Worm (Caenorhabditis elegans) whole organism, L1 larva: ENCODE results near the gene T15H9.5.

ENCODE experiments used
- C16A3.4 ChIP-seq: fragments of 150-350 bp; optimal IDR thresholded peaks from 2 replicates; lab custom pipeline; 2014; ENCODE audit warnings: missing biosample characterization, missing genetic modification characterization
- C34B4.2 ChIP-seq: sonication (generic microtip); optimal IDR thresholded peaks from 2 replicates; lab custom pipeline; 2017; ENCODE audit warnings: mild to moderate bottlenecking, missing genetic modification characterization, missing compliant biosample characterization
- alr-1 ChIP-seq: fragments of 200-800 bp; sonication (Bioruptor generic); optimal IDR thresholded peaks from 2 replicates; lab custom pipeline; 2018; ENCODE audit warnings: borderline replicate concordance, mild to moderate bottlenecking, missing genetic modification characterization, missing compliant biosample characterization
- aly-2 ChIP-seq: fragments of 150-350 bp; optimal IDR thresholded peaks from 2 replicates; lab custom pipeline; 2014; ENCODE audit warnings: missing biosample characterization, missing genetic modification characterization
- ceh-88 ChIP-seq: fragments of 200-800 bp; sonication (Bioruptor generic); IDR thresholded peaks from 2 replicates; pipeline ENCODE4 v1.3.6; 2022; ENCODE audit warnings: missing genetic modification characterization, missing compliant biosample characterization
- ceh-90 ChIP-seq: sonication (generic microtip); optimal IDR thresholded peaks from 2 replicates; lab custom pipeline; 2016; ENCODE audit warnings: missing genetic modification characterization, missing compliant biosample characterization
- ces-1 ChIP-seq: fragments of 150-350 bp; optimal IDR thresholded peaks from 2 replicates; lab custom pipeline; 2014; ENCODE audit warnings: missing biosample characterization, missing genetic modification reagents, missing genetic modification characterization
- dpl-1 ChIP-seq, 3 experiments: fragments of 150-350 bp in 2 of 3; sonication (generic microtip) in 1 of 3; optimal IDR thresholded peaks; 2 replicates each; lab custom pipeline; 2014 to 2017; ENCODE audit warnings: missing biosample characterization in 3 of 3, missing genetic modification characterization in 3 of 3, missing genetic modification reagents in 3 of 3
- efl-1 ChIP-seq, 4 experiments: fragments of 150-350 bp; optimal IDR thresholded peaks in 3 of 4; peaks in 1 of 4; 1 replicate in 1 of 4; 2 replicates in 3 of 4; lab custom pipeline; 2014; ENCODE audit warnings: missing biosample characterization in 2 of 4, missing genetic modification characterization in 2 of 4, missing genetic modification reagents in 2 of 4
- egl-13 ChIP-seq: sonication (generic microtip); optimal IDR thresholded peaks from 2 replicates; lab custom pipeline; 2016; ENCODE audit warnings: missing genotype, missing genetic modification reagents, missing genetic modification characterization, missing compliant biosample characterization
- egl-27 ChIP-seq, 2 experiments: fragments of 150-350 bp in 1 of 2; sonication (generic microtip); optimal IDR thresholded peaks; 3 replicates each; lab custom pipeline; 2017 to 2018; ENCODE audit warnings: missing biosample characterization in 2 of 2, missing genetic modification characterization in 2 of 2, missing genetic modification reagents in 2 of 2
- elt-2 ChIP-seq: sonication (generic microtip); optimal IDR thresholded peaks from 2 replicates; lab custom pipeline; 2016; ENCODE audit warnings: missing genetic modification characterization, mild to moderate bottlenecking, inconsistent platforms, missing compliant biosample characterization, missing genetic modification reagents
- elt-3 ChIP-seq, 6 experiments: fragments of 150-350 bp in 1 of 6; sonication (generic microtip); optimal IDR thresholded peaks; 2 replicates each; lab custom pipeline; 2017 to 2018; ENCODE audit warnings: missing biosample characterization in 6 of 6, missing genetic modification characterization in 6 of 6, inconsistent platforms in 1 of 6
- fkh-10 ChIP-seq: sonication (generic microtip); optimal IDR thresholded peaks from 2 replicates; lab custom pipeline; 2017; ENCODE audit warnings: missing biosample characterization, missing genetic modification reagents, missing genetic modification characterization
- fkh-4 ChIP-seq: sonication (generic microtip); optimal IDR thresholded peaks from 2 replicates; lab custom pipeline; 2016; ENCODE audit warnings: missing compliant biosample characterization, missing genetic modification characterization, borderline replicate concordance
- fos-1 ChIP-seq: fragments of 150-350 bp; optimal IDR thresholded peaks from 2 replicates; lab custom pipeline; 2014; ENCODE audit warnings: missing biosample characterization, missing genetic modification characterization
- hlh-17 ChIP-seq: fragments of 200-800 bp; sonication (Bioruptor generic); optimal IDR thresholded peaks from 2 replicates; lab custom pipeline; 2018; ENCODE audit warnings: missing genetic modification characterization, mild to moderate bottlenecking, missing compliant biosample characterization, moderate library complexity, borderline replicate concordance
- irx-1 ChIP-seq: sonication (generic microtip); optimal IDR thresholded peaks from 2 replicates; lab custom pipeline; 2016; ENCODE audit warnings: missing genetic modification characterization, missing compliant biosample characterization
- lin-13 ChIP-seq: fragments of 150-350 bp; optimal IDR thresholded peaks from 2 replicates; lab custom pipeline; 2014; ENCODE audit warnings: missing biosample characterization, missing genetic modification reagents, missing genetic modification characterization
- lin-35 ChIP-seq, 2 experiments: fragments of 150-350 bp; optimal IDR thresholded peaks; 2 replicates each; lab custom pipeline; 2014; ENCODE audit warnings: missing biosample characterization in 2 of 2, missing genetic modification characterization in 2 of 2, missing genetic modification reagents in 2 of 2
- lin-39 ChIP-seq: fragments of 150-350 bp; optimal IDR thresholded peaks from 2 replicates; lab custom pipeline; 2014; ENCODE audit warnings: missing biosample characterization, missing genetic modification reagents, missing genetic modification characterization
- lsy-2 ChIP-seq, 2 experiments: fragments of 150-350 bp; optimal IDR thresholded peaks; 2 replicates each; lab custom pipeline; 2014; ENCODE audit warnings: missing biosample characterization in 2 of 2, missing genetic modification characterization in 2 of 2
- mab-9 ChIP-seq: fragments of 200-800 bp; sonication (Bioruptor generic); IDR thresholded peaks from 2 replicates; pipeline ENCODE4 v1.3.6; 2022; ENCODE audit warnings: missing genetic modification reagents, missing genetic modification characterization, missing compliant biosample characterization
- mep-1 ChIP-seq: fragments of 150-350 bp; optimal IDR thresholded peaks from 2 replicates; lab custom pipeline; 2014; ENCODE audit warnings: missing biosample characterization, missing genetic modification characterization
- nhr-11 ChIP-seq: fragments of 150-350 bp; optimal IDR thresholded peaks from 2 replicates; lab custom pipeline; 2014; ENCODE audit warnings: missing biosample characterization, missing genetic modification characterization
- nhr-19 ChIP-seq: fragments of 200-800 bp; sonication (Bioruptor generic); conservative IDR thresholded peaks from 2 replicates; pipeline ENCODE4 v1.3.6; 2022; ENCODE audit warnings: missing genetic modification characterization, missing compliant biosample characterization
- nhr-20 ChIP-seq: sonication (generic microtip); optimal IDR thresholded peaks from 2 replicates; lab custom pipeline; 2016; ENCODE audit warnings: mild to moderate bottlenecking, missing genetic modification characterization, missing compliant biosample characterization
- nhr-47 ChIP-seq: sonication (generic microtip); optimal IDR thresholded peaks from 2 replicates; lab custom pipeline; 2016; ENCODE audit warnings: mild to moderate bottlenecking, missing genetic modification characterization, moderate library complexity, missing compliant biosample characterization
- nhr-71 ChIP-seq: sonication (generic microtip); optimal IDR thresholded peaks from 2 replicates; lab custom pipeline; 2016; ENCODE audit warnings: mild to moderate bottlenecking, missing genetic modification characterization, moderate library complexity, missing compliant biosample characterization
- nhr-76 ChIP-seq: sonication (generic microtip); optimal IDR thresholded peaks from 2 replicates; lab custom pipeline; 2017; ENCODE audit warnings: missing biosample characterization, missing genetic modification characterization
- nhr-84 ChIP-seq: sonication (generic microtip); optimal IDR thresholded peaks from 2 replicates; lab custom pipeline; 2017; ENCODE audit warnings: missing biosample characterization, missing genetic modification characterization
- nhr-85 ChIP-seq: sonication (generic microtip); peaks from one replicate; lab custom pipeline; 2016; ENCODE audit warnings: missing genetic modification characterization, inconsistent platforms, missing compliant biosample characterization
- nhr-90 ChIP-seq: sonication (generic microtip); optimal IDR thresholded peaks from 2 replicates; lab custom pipeline; 2016; ENCODE audit warnings: mild to moderate bottlenecking, missing genetic modification characterization, missing compliant biosample characterization; ENCODE audit not compliant: poor library complexity
- pax-3 ChIP-seq: fragments of 200-800 bp; sonication (Bioruptor generic); optimal IDR thresholded peaks from 2 replicates; lab custom pipeline; 2018; ENCODE audit warnings: mild to moderate bottlenecking, missing genetic modification characterization, moderate library complexity, missing compliant biosample characterization
- rnt-1 ChIP-seq: sonication (generic microtip); optimal IDR thresholded peaks from 2 replicates; lab custom pipeline; 2016; ENCODE audit warnings: mild to moderate bottlenecking, missing genetic modification characterization, moderate library complexity, missing compliant biosample characterization
- snpc-4 ChIP-seq: fragments of 150-350 bp; optimal IDR thresholded peaks from 2 replicates; lab custom pipeline; 2014; ENCODE audit warnings: missing biosample characterization, missing genetic modification characterization
- snu-23 ChIP-seq: sonication (generic microtip); optimal IDR thresholded peaks from 2 replicates; lab custom pipeline; 2016; ENCODE audit warnings: missing genetic modification characterization, missing compliant biosample characterization
- sox-4 ChIP-seq: sonication (generic microtip); optimal IDR thresholded peaks from 2 replicates; lab custom pipeline; 2016; ENCODE audit warnings: missing genetic modification characterization, missing compliant biosample characterization
- sup-37 ChIP-seq: fragments of 200-800 bp; sonication (Bioruptor generic); optimal IDR thresholded peaks from 2 replicates; lab custom pipeline; 2018; ENCODE audit warnings: mild to moderate bottlenecking, missing genetic modification characterization, missing compliant biosample characterization
- swsn-7 ChIP-seq: sonication (generic microtip); optimal IDR thresholded peaks from 2 replicates; lab custom pipeline; 2016; ENCODE audit warnings: missing genetic modification characterization, missing compliant biosample characterization
- tbx-2 ChIP-seq: sonication (generic microtip); optimal IDR thresholded peaks from 2 replicates; lab custom pipeline; 2016; ENCODE audit warnings: missing genetic modification characterization, missing compliant biosample characterization
- tlp-1 ChIP-seq: fragments of 150-350 bp; optimal IDR thresholded peaks from 2 replicates; lab custom pipeline; 2014; ENCODE audit warnings: missing biosample characterization, missing genetic modification characterization
- unc-130 ChIP-seq: fragments of 150-350 bp; optimal IDR thresholded peaks from 2 replicates; lab custom pipeline; 2017; ENCODE audit warnings: missing biosample characterization, missing genetic modification characterization, inconsistent platforms
- unc-62 ChIP-seq: fragments of 150-350 bp; optimal IDR thresholded peaks from 2 replicates; lab custom pipeline; 2014; ENCODE audit warnings: missing biosample characterization, missing genetic modification reagents, missing genetic modification characterization
- unc-98 ChIP-seq: fragments of 200-800 bp; sonication (Bioruptor generic); IDR thresholded peaks from 2 replicates; pipeline ENCODE4 v1.3.6; 2022; ENCODE audit warnings: missing genetic modification characterization, missing compliant biosample characterization
- xbp-1 ChIP-seq: sonication (generic microtip); optimal IDR thresholded peaks from 2 replicates; lab custom pipeline; 2016; ENCODE audit warnings: missing genetic modification characterization, missing compliant biosample characterization
- zag-1 ChIP-seq: fragments of 150-350 bp; optimal IDR thresholded peaks from 2 replicates; lab custom pipeline; 2014; ENCODE audit warnings: missing biosample characterization, missing genetic modification characterization
- ztf-4 ChIP-seq: fragments of 150-350 bp; optimal IDR thresholded peaks from 2 replicates; lab custom pipeline; 2014; ENCODE audit warnings: missing biosample characterization, missing genetic modification characterization

Gene T15H9.5

ce11 chrII:9601069-9601468 lies 10.2 kb downstream of the T15H9.5 start (continued):
- TF ChIP-seq sox-4 (no peak), dpl-1 (GFP tag; optimal IDR thresholded peaks at IDR 0.05; lab: Kevin White, UChicago) (peak; percentile 24 to 54 (median 39)), xbp-1 (tag; lab: Kevin White, UChicago) (peak; percentile 61), ceh-88 (GFP tag; lab: Robert Waterston, UW) (0 out of 2 replicates have a peak, but pooled peaks have one; percentile 20), lin-13 (GFP tag; lab: Kevin White, UChicago) (peak; percentile 65), C34B4.2 (no peak), hlh-17 (GFP tag; lab: Kevin White, UChicago) (no peak), nhr-85 (tag; lab: Kevin White, UChicago) (peak; percentile 98), nhr-90 (tag; lab: Kevin White, UChicago) (peak; percentile 87), tlp-1 (tag; lab: Kevin White, UChicago) (no peak), swsn-7 (tag; lab: Kevin White, UChicago) (peak; percentile 63), unc-130 (peak; percentile 94), elt-3 (tag; optimal IDR thresholded peaks at IDR 0.05; lab: Kevin White, UChicago) (peak in 3 of 6 experiments; percentile 38 to 96 (median 89)), lin-35 (GFP tag; optimal IDR thresholded peaks at IDR 0.05; lab: Kevin White, UChicago) (peak; percentile 33 to 73), alr-1 (no peak), unc-62 (GFP tag; lab: Kevin White, UChicago) (no peak), fos-1 (tag; lab: Kevin White, UChicago) (peak; percentile 22), nhr-84 (tag; lab: Kevin White, UChicago) (no peak), sup-37 (GFP tag; lab: Kevin White, UChicago) (peak; percentile 37), egl-27 (tag; optimal IDR thresholded peaks at IDR 0.05; lab: Kevin White, UChicago) (no peak), fkh-10 (GFP tag; lab: Kevin White, UChicago) (no peak), egl-13 (tag; lab: Kevin White, UChicago) (no peak), efl-1 (optimal IDR thresholded peaks at IDR 0.05; lab: Kevin White, UChicago) (peak; percentile 25 to 52), efl-1 (GFP tag; optimal IDR thresholded peaks at IDR 0.05 in 1 of 2; lab: Kevin White, UChicago) (no peak), nhr-20 (tag; lab: Kevin White, UChicago) (peak; percentile 96), ceh-90 (tag; lab: Kevin White, UChicago) (no peak), elt-2 (no peak), irx-1 (tag; lab: Kevin White, UChicago) (peak; percentile 66), mab-9 (GFP tag; lab: Robert Waterston, UW) (0 out of 2 replicates have a peak, but pooled peaks have one; percentile 21), aly-2 (tag; lab: Kevin White, UChicago) (no peak)

DNA sequence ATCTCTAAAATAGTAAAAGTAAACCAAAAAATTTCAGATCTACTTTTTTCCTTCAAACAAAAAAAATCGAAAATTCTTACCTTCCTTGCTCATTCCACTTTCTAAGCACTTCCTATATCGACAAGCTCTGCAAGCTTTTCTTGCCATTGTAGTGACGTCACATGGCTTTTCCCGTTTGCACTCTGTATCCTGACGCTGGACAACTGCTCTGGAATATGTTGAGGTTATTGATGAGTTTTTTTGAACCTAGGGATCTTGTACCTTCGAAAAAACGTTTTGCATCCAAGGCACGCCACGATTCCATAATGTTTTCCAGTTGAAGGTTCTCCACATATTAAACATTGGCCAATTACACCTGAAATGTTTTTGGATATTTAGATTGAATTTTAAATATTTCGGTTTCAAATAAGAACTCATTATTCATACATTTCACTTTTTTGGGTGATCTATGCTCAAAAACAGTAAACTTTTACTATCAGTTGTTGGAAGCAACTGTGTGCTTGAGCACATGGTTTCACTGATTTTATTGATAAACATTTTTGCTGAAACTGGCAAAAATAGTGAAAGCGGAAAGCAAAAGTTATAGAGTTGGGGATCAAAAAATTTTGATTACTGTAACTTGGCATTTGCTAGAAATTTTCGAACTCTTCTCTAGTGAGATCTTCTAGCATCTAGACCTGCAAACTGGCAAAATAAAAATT lies 11.1 kb downstream of the T15H9.5 start:
- no peak for TF ChIP-seq C16A3.4 (tag; lab: Kevin White, UChicago)
- no peak for TF ChIP-seq unc-98 (GFP tag; lab: Robert Waterston, UW)
- TF ChIP-seq efl-1 (optimal IDR thresholded peaks at IDR 0.05; lab: Kevin White, UChicago): no peak
- TF ChIP-seq efl-1 (GFP tag; optimal IDR thresholded peaks at IDR 0.05 in 1 of 2; lab: Kevin White, UChicago): peak in 1 of 2 experiments; percentile 37
- no peak for TF ChIP-seq egl-13 (tag; lab: Kevin White, UChicago)
- no peak for TF ChIP-seq ces-1 (GFP tag; lab: Kevin White, UChicago)
- peak; percentile 46 for TF ChIP-seq nhr-11 (tag; lab: Kevin White, UChicago)
- TF ChIP-seq ceh-88 (GFP tag; lab: Robert Waterston, UW): no peak
- no peak for TF ChIP-seq pax-3 (tag; lab: Kevin White, UChicago)
- peak; percentile 36 for TF ChIP-seq lin-39 (tag; lab: Kevin White, UChicago)
- TF ChIP-seq ceh-90 (tag; lab: Kevin White, UChicago): no peak
- TF ChIP-seq nhr-71 (tag; lab: Kevin White, UChicago): peak; percentile 46
- TF ChIP-seq nhr-76 (tag; lab: Kevin White, UChicago): no peak
- TF ChIP-seq lin-35 (GFP tag; optimal IDR thresholded peaks at IDR 0.05; lab: Kevin White, UChicago): peak in 1 of 2 experiments; percentile 11
- no peak for TF ChIP-seq snpc-4
- TF ChIP-seq tbx-2 (tag; lab: Kevin White, UChicago): no peak
- peak; percentile 9 for TF ChIP-seq snu-23 (GFP tag; lab: Kevin White, UChicago)
- peak; percentile 59 for TF ChIP-seq rnt-1 (tag; lab: Kevin White, UChicago)
- TF ChIP-seq zag-1 (tag; lab: Kevin White, UChicago): no peak
- no peak for TF ChIP-seq sox-4
- peak; percentile 35 for TF ChIP-seq nhr-19 (GFP tag; lab: Robert Waterston, UW)
- peak; percentile 43 for TF ChIP-seq elt-2
- TF ChIP-seq mep-1 (tag; lab: Kevin White, UChicago): no peak
- TF ChIP-seq ztf-4 (tag; lab: Kevin White, UChicago): peak; percentile 36
- TF ChIP-seq nhr-47 (tag; lab: Kevin White, UChicago): no peak
- TF ChIP-seq fkh-4: no peak
- TF ChIP-seq lsy-2 (tag; optimal IDR thresholded peaks at IDR 0.05; lab: Kevin White, UChicago): no peak
